Fruit fly (Drosophila melanogaster): Measurements from ENCODE around the gene Vha100-4.

The Vha100-4 gene

DNA sequence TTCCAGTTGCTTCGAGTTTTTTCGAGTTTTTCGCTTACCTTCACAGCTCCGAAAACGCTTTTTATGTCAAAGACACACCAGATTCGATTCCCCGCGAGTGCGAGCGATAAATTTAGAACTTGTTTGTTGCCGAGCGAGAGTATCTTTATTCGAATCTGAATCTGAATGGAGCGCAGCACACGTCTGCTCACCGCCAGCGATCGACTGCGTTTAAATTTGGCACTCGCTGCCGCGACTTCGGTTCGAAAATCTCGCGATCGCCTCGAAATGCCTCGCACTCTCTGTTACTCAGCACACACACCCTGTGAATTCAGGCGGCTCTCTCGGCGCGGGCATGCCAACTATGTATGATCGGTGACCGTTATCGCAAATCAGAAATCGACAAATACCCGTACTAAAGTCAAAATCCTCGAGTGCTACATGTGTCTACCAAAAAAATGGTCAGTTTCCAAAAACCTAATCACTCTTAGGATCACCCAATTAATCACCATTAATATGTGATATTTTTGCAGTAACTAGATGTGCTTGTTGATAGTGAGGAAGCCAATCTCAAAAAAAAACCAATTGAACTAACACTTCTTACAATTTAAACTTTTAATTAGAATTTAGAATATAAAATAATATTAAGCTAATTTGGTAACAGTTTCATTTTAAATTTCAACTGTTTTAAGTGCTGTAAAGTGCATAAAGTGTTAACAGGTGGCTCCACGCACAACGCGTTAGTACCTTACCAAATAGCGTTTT lies 9.5 kb upstream of the Vha100-4 start, which contains the start of gene Vha100-2 (continued):
- TF ChIP-seq br (optimal IDR thresholded peaks at IDR 0.05) (no peak), tx (GFP tag; optimal IDR thresholded peaks at IDR 0.05) (no peak), trh (GFP tag; optimal IDR thresholded peaks at IDR 0.05) (no peak), CG12155 (GFP tag; optimal IDR thresholded peaks at IDR 0.05) (peak; percentile 94), sug (tag; optimal IDR thresholded peaks at IDR 0.05) (peak; percentile 18), ham (GFP tag; IDR thresholded peaks at IDR 0.05) (no peak), CG6683 (GFP tag; optimal IDR thresholded peaks at IDR 0.05) (no peak), CG7556 (GFP tag; optimal IDR thresholded peaks at IDR 0.05) (no peak), Jarid2 (GFP tag; optimal IDR thresholded peaks at IDR 0.05) (peak; percentile 80), vfl (GFP tag; optimal IDR thresholded peaks at IDR 0.05) (peak; percentile 17), Mad (GFP tag; optimal IDR thresholded peaks at IDR 0.05) (no peak), CG32772 (GFP tag; IDR thresholded peaks at IDR 0.05) (0 out of 2 replicates have a peak, but pooled peaks have one; percentile 14), Sin3A (optimal IDR thresholded peaks at IDR 0.05) (peak; percentile 52), CG13296 (GFP tag; optimal IDR thresholded peaks at IDR 0.05) (peak; percentile 56), usp (GFP tag; optimal IDR thresholded peaks at IDR 0.05) (no peak), gce (GFP tag; IDR thresholded peaks at IDR 0.05) (peak; percentile 67; the same call in 2 of the 3 replicates), Lpt (GFP tag; optimal IDR thresholded peaks at IDR 0.05) (no peak), Sox100B (GFP tag; optimal IDR thresholded peaks at IDR 0.05) (peak; percentile 39), Fer1 (GFP tag; optimal IDR thresholded peaks at IDR 0.05) (peak; percentile 37), unc-4 (GFP tag; IDR thresholded peaks at IDR 0.05; ENCODE audit: partially characterized antibody) (no peak), row (GFP tag; IDR thresholded peaks at IDR 0.05) (peak; percentile 83), zfh2 (GFP tag; optimal IDR thresholded peaks at IDR 0.05) (no peak), insv (GFP tag; optimal IDR thresholded peaks at IDR 0.05) (peak in 1 of 2 experiments; percentile 51), MESR4 (GFP tag; optimal IDR thresholded peaks at IDR 0.05) (peak; percentile 21), nau (GFP tag; optimal IDR thresholded peaks at IDR 0.05) (peak; percentile 9), Nf-YA (GFP tag; IDR thresholded peaks at IDR 0.05) (no peak), CG13775 (GFP tag; optimal IDR thresholded peaks at IDR 0.05) (peak; percentile 12), Stat92E (GFP tag; optimal IDR thresholded peaks at IDR 0.05) (peak in 1 of 3 experiments; percentile 16), CG6791 (GFP tag; IDR thresholded peaks at IDR 0.05; ENCODE audit: partially characterized antibody) (no peak), Drgx (GFP tag; IDR thresholded peaks at IDR 0.05) (peak; percentile 67), CG8359 (GFP tag; optimal IDR thresholded peaks at IDR 0.05; ENCODE audit: borderline replicate concordance) (no peak), toy (GFP tag; IDR thresholded peaks at IDR 0.05) (no peak), Spps (tag; optimal IDR thresholded peaks at IDR 0.05) (no peak), pzg (GFP tag; optimal IDR thresholded peaks at IDR 0.05) (peak; percentile 88), CG3726 (GFP tag; IDR thresholded peaks at IDR 0.05) (no peak), otp (GFP tag; IDR thresholded peaks at IDR 0.05) (0 out of 3 replicates have a peak, but pooled peaks have one; percentile 22), Camta (GFP tag; optimal IDR thresholded peaks at IDR 0.05) (no peak), dimm (GFP tag; IDR thresholded peaks at IDR 0.05) (no peak), Dll (GFP tag; IDR thresholded peaks at IDR 0.05; ENCODE audit: partially characterized antibody) (no peak), CG33213 (GFP tag; optimal IDR thresholded peaks at IDR 0.05) (peak; percentile 20), caup (GFP tag; optimal IDR thresholded peaks at IDR 0.05; ENCODE audit: severe bottlenecking) (peak; percentile 41), unpg (GFP tag; optimal IDR thresholded peaks at IDR 0.05) (no peak), pfk (GFP tag; optimal IDR thresholded peaks at IDR 0.05) (peak; percentile 36), esg (GFP tag; conservative IDR thresholded peaks at IDR 0.05) (no peak), al (GFP tag; IDR thresholded peaks at IDR 0.05) (peak; percentile 60), jigr1 (GFP tag; IDR thresholded peaks at IDR 0.05) (no peak), Atf-2 (GFP tag; optimal IDR thresholded peaks at IDR 0.05) (no peak), CG10267 (tag; optimal IDR thresholded peaks at IDR 0.05) (peak; percentile 97), klu (GFP tag; IDR thresholded peaks at IDR 0.05) (no peak), yki (optimal IDR thresholded peaks at IDR 0.05) (no peak)

Measured in whole organism, embryonic.